Worm (Caenorhabditis elegans): ENCODE data around the gene T13H10.2.

T13H10.2 gene

ce11 chrIV:9963945-9964344 lies at the start of gene T13H10.2:
Gene T13H10.2, plus strand, starts transcription at chrIV:9964245.
- no peak for TF ChIP-seq unc-39 (tag; optimal IDR thresholded peaks at IDR 0.05)
- TF ChIP-seq unc-62 (GFP tag; optimal IDR thresholded peaks at IDR 0.05), result no peak
- TF ChIP-seq flh-1 (GFP tag; optimal IDR thresholded peaks at IDR 0.05), result no peak
- no peak for TF ChIP-seq nhr-237 (tag; optimal IDR thresholded peaks at IDR 0.05)
- no peak for TF ChIP-seq bed-3 (GFP tag; optimal IDR thresholded peaks at IDR 0.05)
- TF ChIP-seq drap-1 (GFP tag; optimal IDR thresholded peaks at IDR 0.05), result no peak
- TF ChIP-seq lin-32 (GFP tag; optimal IDR thresholded peaks at IDR 0.05), result no peak
- no peak for TF ChIP-seq sptf-1 (tag; optimal IDR thresholded peaks at IDR 0.05)

- TF ChIP-seq nhr-237 (tag; optimal IDR thresholded peaks at IDR 0.05) (no peak), pha-4 (tag; optimal IDR thresholded peaks at IDR 0.05) (no peak), cnd-1 (tag; optimal IDR thresholded peaks at IDR 0.05) (no peak), lin-13 (tag; optimal IDR thresholded peaks at IDR 0.05) (no peak)
Observed at ce11 chrIV:9915128-9915527, 48.9 kb upstream of the T13H10.2 start.

ce11 chrIV:9916224-9916623 lies 47.8 kb upstream of the T13H10.2 start, which contains the start of gene bed-3:
Gene bed-3, plus strand, starts transcription at chrIV:9916524.
- TF ChIP-seq lsy-2 (tag; optimal IDR thresholded peaks at IDR 0.05), result no peak
- TF ChIP-seq snpc-4 (tag; optimal IDR thresholded peaks at IDR 0.05), result no peak
- no peak for TF ChIP-seq ztf-11 (tag; optimal IDR thresholded peaks at IDR 0.05)
- no peak for TF ChIP-seq unc-39 (tag; optimal IDR thresholded peaks at IDR 0.05)
- TF ChIP-seq cnd-1 (tag; optimal IDR thresholded peaks at IDR 0.05), result no peak
- TF ChIP-seq zip-8 (tag; optimal IDR thresholded peaks at IDR 0.05), result no peak
- no peak for TF ChIP-seq mab-5 (tag; optimal IDR thresholded peaks at IDR 0.05)
- no peak for TF ChIP-seq unc-120 (tag; optimal IDR thresholded peaks at IDR 0.05; ENCODE audit: poor library complexity, severe bottlenecking)
- no peak for TF ChIP-seq sptf-1 (tag; optimal IDR thresholded peaks at IDR 0.05)
- TF ChIP-seq flh-1 (GFP tag; optimal IDR thresholded peaks at IDR 0.05), result no peak
- TF ChIP-seq drap-1 (GFP tag; optimal IDR thresholded peaks at IDR 0.05), result no peak
- TF ChIP-seq pha-4 (tag; optimal IDR thresholded peaks at IDR 0.05), result no peak
- TF ChIP-seq nhr-76 (tag; optimal IDR thresholded peaks at IDR 0.05), result no peak
- no peak for TF ChIP-seq ceh-43 (GFP tag; optimal IDR thresholded peaks at IDR 0.05)
- no peak for TF ChIP-seq M03D4.4 (tag; optimal IDR thresholded peaks at IDR 0.05)

ce11 chrIV:9918021-9918420 lies 46.0 kb upstream of the T13H10.2 start:
- TF ChIP-seq unc-62 (GFP tag; optimal IDR thresholded peaks at IDR 0.05) (no peak), zip-8 (tag; optimal IDR thresholded peaks at IDR 0.05) (peak; percentile 78), ztf-11 (tag; optimal IDR thresholded peaks at IDR 0.05) (no peak), unc-120 (tag; optimal IDR thresholded peaks at IDR 0.05; ENCODE audit: poor library complexity, severe bottlenecking) (no peak)

ce11 chrIV:9920426-9920825 lies 43.6 kb upstream of the T13H10.2 start:
- no peak for TF ChIP-seq pha-4 (tag; optimal IDR thresholded peaks at IDR 0.05)
- no peak for TF ChIP-seq zip-8 (tag; optimal IDR thresholded peaks at IDR 0.05)
- TF ChIP-seq nhr-28 (tag; optimal IDR thresholded peaks at IDR 0.05), result no peak
- TF ChIP-seq lin-32 (GFP tag; optimal IDR thresholded peaks at IDR 0.05), result no peak
- no peak for TF ChIP-seq unc-120 (tag; optimal IDR thresholded peaks at IDR 0.05; ENCODE audit: poor library complexity, severe bottlenecking)
- TF ChIP-seq ztf-11 (tag; optimal IDR thresholded peaks at IDR 0.05), result no peak
- TF ChIP-seq sptf-1 (tag; optimal IDR thresholded peaks at IDR 0.05), result no peak
- no peak for TF ChIP-seq mls-2 (tag; optimal IDR thresholded peaks at IDR 0.05)
- TF ChIP-seq nhr-76 (tag; optimal IDR thresholded peaks at IDR 0.05), result no peak
- TF ChIP-seq sem-2 (GFP tag; optimal IDR thresholded peaks at IDR 0.05), result no peak
- no peak for TF ChIP-seq unc-39 (tag; optimal IDR thresholded peaks at IDR 0.05)
- no peak for TF ChIP-seq hlh-1 (tag; optimal IDR thresholded peaks at IDR 0.05)

ce11 chrIV:9924419-9924818 lies 39.6 kb upstream of the T13H10.2 start:
- TF ChIP-seq nhr-76 (tag; optimal IDR thresholded peaks at IDR 0.05) (no peak), lin-13 (tag; optimal IDR thresholded peaks at IDR 0.05) (no peak), nhr-2 (tag; optimal IDR thresholded peaks at IDR 0.05) (no peak), ham-2 (GFP tag; optimal IDR thresholded peaks at IDR 0.05) (no peak), mep-1 (tag; optimal IDR thresholded peaks at IDR 0.05) (no peak), drap-1 (GFP tag; optimal IDR thresholded peaks at IDR 0.05) (no peak), nhr-12 (tag; optimal IDR thresholded peaks at IDR 0.05) (no peak), unc-62 (GFP tag; optimal IDR thresholded peaks at IDR 0.05) (no peak), sem-2 (GFP tag; optimal IDR thresholded peaks at IDR 0.05) (no peak), mls-2 (tag; optimal IDR thresholded peaks at IDR 0.05) (no peak)

Measured in whole organism, mixed stage, embryonic.